Worm (Caenorhabditis elegans) whole organism, young adult: ENCODE data around the gene tomm-70.
A peak's percentile ranks its signal among the peaks of the same experiment; 100 is the strongest.

ENCODE experiments used
- B0035.1 ChIP-seq: sonication (generic microtip); optimal IDR thresholded peaks from 2 replicates; lab custom pipeline; 2016; ENCODE audit warnings: missing genetic modification characterization, mild to moderate bottlenecking, missing compliant biosample characterization, missing genotype, missing genetic modification reagents
- B0261.1 ChIP-seq: sonication (generic microtip); optimal IDR thresholded peaks from 2 replicates; lab custom pipeline; 2016; ENCODE audit warnings: mild to moderate bottlenecking, missing genetic modification characterization, moderate library complexity, missing compliant biosample characterization
- C06A6.2 ChIP-seq: fragments of 200-800 bp; sonication (Bioruptor generic); conservative IDR thresholded peaks from 2 replicates; pipeline ENCODE4 v1.3.6; 2022; ENCODE audit warnings: missing genetic modification characterization, missing compliant biosample characterization
- F39B2.1 ChIP-seq: fragments of 200-800 bp; sonication (Bioruptor generic); IDR thresholded peaks from 2 replicates; pipeline ENCODE4 v1.3.6; 2022; ENCODE audit warnings: missing genetic modification reagents, missing genetic modification characterization, missing compliant biosample characterization
- F55B11.4 ChIP-seq: sonication (generic microtip); optimal IDR thresholded peaks from 2 replicates; lab custom pipeline; 2016; ENCODE audit warnings: missing compliant biosample characterization, missing genetic modification characterization, borderline replicate concordance; ENCODE audit not compliant: insufficient read depth
- K11D2.4 ChIP-seq: fragments of 200-800 bp; sonication (Bioruptor generic); IDR thresholded peaks from 2 replicates; pipeline ENCODE4 v1.3.6; 2022; ENCODE audit warnings: missing genetic modification reagents, missing genetic modification characterization, missing compliant biosample characterization
- K12H6.12 ChIP-seq: fragments of 200-800 bp; sonication (Bioruptor generic); optimal IDR thresholded peaks from 2 replicates; lab custom pipeline; 2018; ENCODE audit warnings: mild to moderate bottlenecking, missing genetic modification characterization, missing compliant biosample characterization
- T07F8.4 ChIP-seq: sonication (generic microtip); optimal IDR thresholded peaks from 2 replicates; lab custom pipeline; 2016; ENCODE audit warnings: mild to moderate bottlenecking, missing genetic modification characterization, moderate library complexity, missing compliant biosample characterization
- T26A5.8 ChIP-seq: sonication (generic microtip); optimal IDR thresholded peaks from 2 replicates; lab custom pipeline; 2016; ENCODE audit warnings: missing genetic modification characterization, missing compliant biosample characterization
- aptf-2 ChIP-seq: fragments of 200-800 bp; sonication (Bioruptor generic); conservative IDR thresholded peaks from 2 replicates; pipeline ENCODE4 v1.3.6; 2022; ENCODE audit warnings: missing genetic modification reagents, missing genetic modification characterization, missing compliant biosample characterization
- athp-1 ChIP-seq: sonication (generic microtip); optimal IDR thresholded peaks from 2 replicates; lab custom pipeline; 2017; ENCODE audit warnings: mild to moderate bottlenecking, missing genetic modification characterization, missing compliant biosample characterization
- attf-5 ChIP-seq: fragments of 200-800 bp; sonication (Bioruptor generic); optimal IDR thresholded peaks from 2 replicates; lab custom pipeline; 2018; ENCODE audit warnings: mild to moderate bottlenecking, missing genetic modification characterization, missing compliant biosample characterization
- bed-1 ChIP-seq: fragments of 200-800 bp; sonication (Bioruptor generic); IDR thresholded peaks from 2 replicates; pipeline ENCODE4 v1.3.6; 2022; ENCODE audit warnings: missing genetic modification reagents, missing genetic modification characterization, missing compliant biosample characterization
- ccch-3 ChIP-seq: fragments of 200-800 bp; sonication (Bioruptor generic); optimal IDR thresholded peaks from 2 replicates; lab custom pipeline; 2018; ENCODE audit warnings: mild to moderate bottlenecking, missing genetic modification characterization, missing compliant biosample characterization
- cebp-1 ChIP-seq, 2 experiments: fragments of 200-800 bp in 1 of 2; sonication (Bioruptor generic) in 1 of 2; sonication (generic microtip) in 1 of 2; IDR thresholded peaks in 1 of 2; optimal IDR thresholded peaks in 1 of 2; 2 replicates each; pipeline versions ENCODE4 v1.3.6 to Lab custom; 2017 to 2022; ENCODE audit warnings: missing compliant biosample characterization in 2 of 2, missing genetic modification characterization in 2 of 2, mild to moderate bottlenecking in 1 of 2, missing genetic modification reagents in 1 of 2, moderate library complexity in 1 of 2
- cebp-2 ChIP-seq: fragments of 200-800 bp; sonication (Bioruptor generic); IDR thresholded peaks from 2 replicates; pipeline ENCODE4 v1.3.6; 2022; ENCODE audit warnings: missing genetic modification characterization, missing compliant biosample characterization
- ceh-100 ChIP-seq: fragments of 200-800 bp; sonication (Bioruptor generic); IDR thresholded peaks from 2 replicates; pipeline ENCODE4 v1.3.6; 2022; ENCODE audit warnings: missing genetic modification reagents, missing genetic modification characterization, missing compliant biosample characterization
- dpl-1 ChIP-seq: fragments of 150-350 bp; optimal IDR thresholded peaks from 2 replicates; lab custom pipeline; 2014; ENCODE audit warnings: missing biosample characterization, missing genetic modification reagents, missing genetic modification characterization
- ets-4 ChIP-seq: fragments of 200-800 bp; sonication (Bioruptor generic); optimal IDR thresholded peaks from 2 replicates; lab custom pipeline; 2018; ENCODE audit warnings: mild to moderate bottlenecking, missing genetic modification characterization, missing compliant biosample characterization
- hmg-1.2 ChIP-seq: fragments of 200-800 bp; sonication (Bioruptor generic); IDR thresholded peaks from 2 replicates; pipeline ENCODE4 v1.3.6; 2022; ENCODE audit warnings: missing genetic modification reagents, missing genetic modification characterization, missing compliant biosample characterization
- let-526 ChIP-seq: fragments of 200-800 bp; sonication (Bioruptor generic); IDR thresholded peaks from 2 replicates; pipeline ENCODE4 v1.3.6; 2022; ENCODE audit warnings: missing genetic modification reagents, missing genetic modification characterization, missing compliant biosample characterization
- let-607 ChIP-seq, 2 experiments: fragments of 200-800 bp in 1 of 2; sonication (Bioruptor generic) in 1 of 2; sonication (generic microtip) in 1 of 2; optimal IDR thresholded peaks; 2 replicates each; lab custom pipeline; 2016 to 2018; ENCODE audit warnings: mild to moderate bottlenecking in 2 of 2, missing compliant biosample characterization in 2 of 2, missing genetic modification characterization in 2 of 2, moderate library complexity in 2 of 2, missing genotype in 1 of 2
- lin-35 ChIP-seq, 3 experiments: fragments of 150-350 bp in 2 of 3; sonication (generic microtip) in 1 of 3; optimal IDR thresholded peaks; 2 replicates each; lab custom pipeline; 2014 to 2018; ENCODE audit warnings: missing biosample characterization in 3 of 3, missing genetic modification characterization in 3 of 3, missing genetic modification reagents in 3 of 3
- lin-40 ChIP-seq: sonication (generic microtip); optimal IDR thresholded peaks from 2 replicates; lab custom pipeline; 2016; ENCODE audit warnings: missing genetic modification characterization, mild to moderate bottlenecking, missing compliant biosample characterization, missing genotype, missing genetic modification reagents
- lir-1 ChIP-seq: fragments of 200-800 bp; sonication (Bioruptor generic); conservative IDR thresholded peaks from 2 replicates; pipeline ENCODE4 v1.3.6; 2022; ENCODE audit warnings: missing genetic modification reagents, missing genetic modification characterization, missing compliant biosample characterization
- madf-10 ChIP-seq: sonication (generic microtip); optimal IDR thresholded peaks from 2 replicates; lab custom pipeline; 2016; ENCODE audit warnings: mild to moderate bottlenecking, missing genetic modification characterization, missing compliant biosample characterization
- madf-3 ChIP-seq: fragments of 200-800 bp; sonication (Bioruptor generic); IDR thresholded peaks from 2 replicates; pipeline ENCODE4 v1.3.6; 2022; ENCODE audit warnings: missing genetic modification reagents, missing genetic modification characterization, missing compliant biosample characterization
- madf-6 ChIP-seq: fragments of 200-800 bp; sonication (Bioruptor generic); IDR thresholded peaks from 2 replicates; pipeline ENCODE4 v1.3.6; 2022; ENCODE audit warnings: missing genetic modification reagents, missing genetic modification characterization, missing compliant biosample characterization
- mcd-1 ChIP-seq: fragments of 200-800 bp; sonication (Bioruptor generic); IDR thresholded peaks from 2 replicates; pipeline ENCODE4 v1.3.6; 2022; ENCODE audit warnings: missing genetic modification reagents, missing genetic modification characterization, missing compliant biosample characterization
- mel-28 ChIP-seq: sonication (generic microtip); optimal IDR thresholded peaks from 2 replicates; lab custom pipeline; 2016; ENCODE audit warnings: borderline replicate concordance, mild to moderate bottlenecking, missing genetic modification characterization, missing compliant biosample characterization
- mes-4 ChIP-seq: sonication (generic microtip); optimal IDR thresholded peaks from 2 replicates; lab custom pipeline; 2016; ENCODE audit warnings: missing genotype, missing genetic modification characterization, missing compliant biosample characterization
- nfyb-1 ChIP-seq: fragments of 200-800 bp; sonication (Bioruptor generic); IDR thresholded peaks from 2 replicates; pipeline ENCODE4 v1.3.6; 2022; ENCODE audit warnings: missing genetic modification reagents, missing genetic modification characterization, missing compliant biosample characterization
- nhr-27 ChIP-seq: fragments of 200-800 bp; sonication (Bioruptor generic); optimal IDR thresholded peaks from 2 replicates; lab custom pipeline; 2018; ENCODE audit warnings: mild to moderate bottlenecking, missing genetic modification characterization, moderate library complexity, missing compliant biosample characterization
- nhr-80 ChIP-seq: sonication (generic microtip); optimal IDR thresholded peaks from 2 replicates; lab custom pipeline; 2016; ENCODE audit warnings: missing genetic modification characterization, missing compliant biosample characterization
- pha-4 ChIP-seq: fragments of 150-350 bp; sonication (generic microtip); optimal IDR thresholded peaks from 2 replicates; lab custom pipeline; 2014; ENCODE audit warnings: missing biosample characterization, missing genetic modification reagents, missing genetic modification characterization
- rcor-1 ChIP-seq: fragments of 200-800 bp; sonication (Bioruptor generic); IDR thresholded peaks from 2 replicates; pipeline ENCODE4 v1.3.6; 2022; ENCODE audit warnings: missing genetic modification reagents, missing genetic modification characterization, missing compliant biosample characterization
- rpc-1 ChIP-seq, 2 experiments: fragments of 150-350 bp in 1 of 2; sonication (generic microtip) in 1 of 2; optimal IDR thresholded peaks; 2 replicates each; lab custom pipeline; 2014 to 2018; ENCODE audit warnings: missing biosample characterization in 1 of 2, missing genetic modification characterization in 1 of 2, missing genetic modification reagents in 1 of 2, missing genotype in 1 of 2
- zfh-2 ChIP-seq: fragments of 200-800 bp; sonication (Bioruptor generic); conservative IDR thresholded peaks from 2 replicates; pipeline ENCODE4 v1.3.6; 2022; ENCODE audit warnings: missing genetic modification reagents, missing genetic modification characterization, missing compliant biosample characterization
- zim-3 ChIP-seq: sonication (generic microtip); optimal IDR thresholded peaks from 2 replicates; lab custom pipeline; 2017; ENCODE audit warnings: mild to moderate bottlenecking, missing genetic modification characterization, moderate library complexity, missing compliant biosample characterization
- ztf-18 ChIP-seq: sonication (generic microtip); optimal IDR thresholded peaks from 2 replicates; lab custom pipeline; 2016; ENCODE audit warnings: missing genotype, mild to moderate bottlenecking, missing genetic modification characterization, missing compliant biosample characterization
- ztf-25 ChIP-seq: fragments of 200-800 bp; sonication (Bioruptor generic); IDR thresholded peaks from 2 replicates; pipeline ENCODE4 v1.3.6; 2022; ENCODE audit warnings: missing genetic modification reagents, missing genetic modification characterization, missing compliant biosample characterization

tomm-70 gene

ce11 chrIII:8791235-8791634, 36.7 kb upstream of the tomm-70 start, which contains the start of the genes zfp-1 and F54F2.14:
Gene zfp-1 (plus strand): TSS chrIII:8791535.
Gene F54F2.14 (plus strand): TSS chrIII:8791546.
- no peak for TF ChIP-seq F55B11.4 (tag; lab: Kevin White, UChicago)
- TF ChIP-seq bed-1 (GFP tag; lab: Robert Waterston, UW): no peak
- TF ChIP-seq mcd-1 (GFP tag; lab: Robert Waterston, UW): no peak

- TF ChIP-seq rcor-1 (GFP tag; lab: Robert Waterston, UW) (no peak), lir-1 (no peak), zfh-2 (peak; percentile 78)
- TF ChIP-seq, all 124 proteins: peak for 1
Measured at ce11 chrIII:8788690-8789089, 34.1 kb upstream of the tomm-70 start.

ce11 chrIII:8786077-8786476, 31.5 kb upstream of the tomm-70 start, which contains the start of gene K02D10.8:
Gene K02D10.8 (plus strand): TSS chrIII:8786377.
- no peak for TF ChIP-seq madf-3
- TF ChIP-seq B0261.1: no peak
- TF ChIP-seq ztf-25: no peak
- TF ChIP-seq madf-6 (GFP tag; lab: Robert Waterston, UW): no peak
- no peak for TF ChIP-seq ceh-100 (GFP tag; lab: Robert Waterston, UW)
- no peak for TF ChIP-seq nhr-27 (tag; lab: Kevin White, UChicago)
- no peak for TF ChIP-seq athp-1 (tag; lab: Kevin White, UChicago)
- no peak for TF ChIP-seq T07F8.4 (tag; lab: Kevin White, UChicago)

ce11 chrIII:8785426-8785825, 30.9 kb upstream of the tomm-70 start:
- TF ChIP-seq aptf-2 (GFP tag; lab: Robert Waterston, UW): no peak
- 0 out of 2 replicates have a peak, but pooled peaks have one; percentile 59 for TF ChIP-seq K11D2.4 (GFP tag; lab: Robert Waterston, UW)
- TF ChIP-seq cebp-1 (GFP tag; IDR thresholded peaks at IDR 0.05; lab: Robert Waterston, UW): no peak; the same call in 1 of the 2 replicates
- peak; percentile 75 for TF ChIP-seq cebp-1 (tag; optimal IDR thresholded peaks at IDR 0.05; lab: Kevin White, UChicago)
- peak; percentile 88 for TF ChIP-seq zfh-2
- no peak for TF ChIP-seq lin-40 (tag; lab: Kevin White, UChicago)
- TF ChIP-seq mel-28 (tag; lab: Kevin White, UChicago): no peak
- no peak for TF ChIP-seq T26A5.8 (tag; lab: Kevin White, UChicago)
- 0 out of 2 replicates have a peak, but pooled peaks have one; percentile 19 for TF ChIP-seq C06A6.2 (GFP tag; lab: Robert Waterston, UW)
- 0 out of 2 replicates have a peak, but pooled peaks have one; percentile 31 for TF ChIP-seq let-526 (GFP tag; lab: Robert Waterston, UW)
- TF ChIP-seq madf-10 (tag; lab: Kevin White, UChicago): peak; percentile 3
- TF ChIP-seq dpl-1 (GFP tag; lab: Kevin White, UChicago): no peak
- peak; percentile 39; the same call in 1 of the 2 replicates for TF ChIP-seq mcd-1 (GFP tag; lab: Robert Waterston, UW)
- no peak for TF ChIP-seq zim-3 (tag; lab: Kevin White, UChicago)
- TF ChIP-seq let-607 (tag; optimal IDR thresholded peaks at IDR 0.05; lab: Kevin White, UChicago): peak in 1 of 2 experiments; percentile 23
- peak; percentile 71 for TF ChIP-seq K12H6.12 (tag; lab: Kevin White, UChicago)
- TF ChIP-seq pha-4 (tag; lab: Kevin White, UChicago): peak; percentile 72
- peak; percentile 61 for TF ChIP-seq attf-5 (GFP tag; lab: Kevin White, UChicago)
- 0 out of 2 replicates have a peak, but pooled peaks have one; percentile 40 for TF ChIP-seq lir-1
- TF ChIP-seq ccch-3: no peak
- peak; percentile 1 for TF ChIP-seq ztf-18 (tag; lab: Kevin White, UChicago)
- TF ChIP-seq nhr-80 (tag; lab: Kevin White, UChicago): peak; percentile 69
- 0 out of 2 replicates have a peak, but pooled peaks have one; percentile 8 for TF ChIP-seq rcor-1 (GFP tag; lab: Robert Waterston, UW)
- no peak for TF ChIP-seq mes-4 (tag; lab: Kevin White, UChicago)
- no peak for TF ChIP-seq B0035.1
- TF ChIP-seq nfyb-1: peak; percentile 53; the same call in 1 of the 2 replicates
- TF ChIP-seq lin-35 (GFP tag; optimal IDR thresholded peaks at IDR 0.05; lab: Kevin White, UChicago): no peak
- TF ChIP-seq hmg-1.2 (GFP tag; lab: Robert Waterston, UW): peak; percentile 51; the same call in 1 of the 2 replicates
- no peak for TF ChIP-seq cebp-2 (GFP tag; lab: Robert Waterston, UW)
- no peak for TF ChIP-seq F39B2.1 (GFP tag; lab: Robert Waterston, UW)
- no peak for TF ChIP-seq rpc-1 (optimal IDR thresholded peaks at IDR 0.05; lab: Kevin White, UChicago)
- no peak for TF ChIP-seq rpc-1 (tag; optimal IDR thresholded peaks at IDR 0.05; lab: Kevin White, UChicago)
- no peak for TF ChIP-seq ets-4 (GFP tag; lab: Kevin White, UChicago)
